Fruit fly (Drosophila melanogaster) whole organism, embryonic: ENCODE results near the gene Kr-h2.
A peak's percentile ranks its signal among the peaks of the same experiment; 100 is the strongest.

Experiments used
- Atf6 ChIP-seq: fragments of 200-800 bp; sonication (Bioruptor generic); IDR thresholded peaks from 2 replicates; pipeline ENCODE4 v1.3.6; 2022; ENCODE audit warnings: missing biosample characterization, missing genetic modification characterization
- BtbVII ChIP-seq: fragments of 200-800 bp; sonication (Bioruptor generic); optimal IDR thresholded peaks from 3 replicates; lab custom pipeline; 2017; ENCODE audit warnings: missing biosample characterization, mild to moderate bottlenecking, missing genetic modification characterization
- C15 ChIP-seq: fragments of 200-800 bp; sonication (Bioruptor generic); IDR thresholded peaks from 3 replicates; pipeline ENCODE4 v1.3.6; 2022; ENCODE audit warnings: missing biosample characterization, missing genetic modification characterization
- CG10431 ChIP-seq: fragments of 200-800 bp; sonication (Bioruptor generic); optimal IDR thresholded peaks from 3 replicates; lab custom pipeline; 2018; ENCODE audit warnings: missing biosample characterization, mild to moderate bottlenecking, missing genetic modification characterization
- CG10979 ChIP-seq: fragments of 200-800 bp; sonication (Bioruptor generic); optimal IDR thresholded peaks from 2 replicates; lab custom pipeline; 2018; ENCODE audit warnings: missing biosample characterization, mild to moderate bottlenecking, missing genetic modification characterization, moderate library complexity
- CG11723 ChIP-seq: fragments of 200-800 bp; sonication (Bioruptor generic); optimal IDR thresholded peaks from 2 replicates; lab custom pipeline; 2017; ENCODE audit warnings: missing biosample characterization, mild to moderate bottlenecking, missing genetic modification characterization
- CG12071 ChIP-seq: fragments of 200-800 bp; sonication (Bioruptor generic); optimal IDR thresholded peaks from 3 replicates; lab custom pipeline; 2018; ENCODE audit warnings: missing biosample characterization, mild to moderate bottlenecking, missing genetic modification characterization
- CG12391 ChIP-seq: fragments of 200-800 bp; sonication (Bioruptor generic); optimal IDR thresholded peaks from 3 replicates; lab custom pipeline; 2018; ENCODE audit warnings: missing biosample characterization, mild to moderate bottlenecking, missing genetic modification characterization, moderate library complexity
- CG13287 ChIP-seq: fragments of 200-800 bp; sonication (Bioruptor generic); IDR thresholded peaks from 2 replicates; pipeline ENCODE4 v1.3.6; 2022; ENCODE audit warnings: missing biosample characterization, missing genetic modification characterization; ENCODE audit not compliant: partially characterized antibody
- CG17568 ChIP-seq: fragments of 200-800 bp; sonication (Bioruptor generic); optimal IDR thresholded peaks from 2 replicates; lab custom pipeline; 2018; ENCODE audit warnings: missing biosample characterization, mild to moderate bottlenecking, missing genetic modification characterization, moderate library complexity
- CG18619 ChIP-seq: fragments of 200-800 bp; sonication (Bioruptor generic); optimal IDR thresholded peaks from 3 replicates; lab custom pipeline; 2017; ENCODE audit warnings: missing biosample characterization, mild to moderate bottlenecking, missing genetic modification characterization
- CG2712 ChIP-seq: fragments of 200-800 bp; optimal IDR thresholded peaks from 3 replicates; lab custom pipeline; 2019; ENCODE audit warnings: missing biosample characterization, mild to moderate bottlenecking, missing genetic modification characterization, moderate library complexity
- CG33213 ChIP-seq: fragments of 200-800 bp; sonication (Bioruptor generic); optimal IDR thresholded peaks from 3 replicates; lab custom pipeline; 2016; ENCODE audit warnings: missing biosample characterization, missing genetic modification characterization
- CG3726 ChIP-seq: fragments of 200-800 bp; sonication (Bioruptor generic); IDR thresholded peaks from 3 replicates; pipeline ENCODE4, ENCODE4 v1.3.6; 2022; ENCODE audit warnings: missing biosample characterization, missing genetic modification characterization
- CG43689 ChIP-seq: fragments of 200-800 bp; sonication (Bioruptor generic); IDR thresholded peaks from 2 replicates; pipeline ENCODE4 v1.3.6; 2022; ENCODE audit warnings: missing biosample characterization, missing genetic modification characterization
- CG6813 ChIP-seq: fragments of 200-800 bp; sonication (Bioruptor generic); optimal IDR thresholded peaks from 2 replicates; lab custom pipeline; 2017; ENCODE audit warnings: missing biosample characterization, missing genetic modification characterization, mild to moderate bottlenecking, moderate library complexity, missing genetic modification reagents
- Chrac-16 ChIP-seq: fragments of 200-800 bp; sonication (Bioruptor generic); optimal IDR thresholded peaks from 3 replicates; lab custom pipeline; 2016; ENCODE audit warnings: missing biosample characterization, missing genetic modification characterization
- Dip2 ChIP-seq: fragments of 200-800 bp; sonication (Bioruptor generic); IDR thresholded peaks from 2 replicates; pipeline ENCODE4 v1.3.6; 2022; ENCODE audit warnings: missing biosample characterization, missing genetic modification characterization
- Doc3 ChIP-seq: fragments of 200-800 bp; sonication (Bioruptor generic); IDR thresholded peaks from 3 replicates; pipeline ENCODE4 v1.3.6; 2022; ENCODE audit warnings: missing biosample characterization, missing genetic modification characterization; ENCODE audit not compliant: partially characterized antibody
- E2f2 ChIP-seq: fragments of 200-800 bp; sonication (Bioruptor generic); IDR thresholded peaks from 2 replicates; pipeline ENCODE4 v1.3.6; 2022; ENCODE audit warnings: missing biosample characterization, missing genetic modification characterization
- H2.0 ChIP-seq: fragments of 200-800 bp; sonication (Bioruptor generic); IDR thresholded peaks from 2 replicates; pipeline ENCODE4 v1.3.6; 2022; ENCODE audit warnings: missing biosample characterization, missing genetic modification characterization
- Hey ChIP-seq: fragments of 200-800 bp; sonication (Bioruptor generic); optimal IDR thresholded peaks from 3 replicates; lab custom pipeline; 2018; ENCODE audit warnings: missing biosample characterization, mild to moderate bottlenecking, missing genetic modification characterization
- HmgZ ChIP-seq: fragments of 200-800 bp; sonication (Bioruptor generic); optimal IDR thresholded peaks from 2 replicates; lab custom pipeline; 2018; ENCODE audit warnings: missing biosample characterization, mild to moderate bottlenecking, missing genetic modification characterization
- Hr3 ChIP-seq: fragments of 200-800 bp; sonication (Bioruptor generic); optimal IDR thresholded peaks from 3 replicates; lab custom pipeline; 2016; ENCODE audit warnings: missing biosample characterization, missing genetic modification characterization
- Hr51 ChIP-seq, 2 experiments: fragments of 200-800 bp; sonication (Bioruptor generic); optimal IDR thresholded peaks; 2 replicates in 1 of 2; 3 replicates in 1 of 2; lab custom pipeline; 2016 to 2018; ENCODE audit warnings: missing biosample characterization in 2 of 2, missing genetic modification characterization in 2 of 2, mild to moderate bottlenecking in 1 of 2, moderate library complexity in 1 of 2
- Hsf ChIP-seq: fragments of 200-800 bp; sonication (Bioruptor generic); optimal IDR thresholded peaks from 3 replicates; lab custom pipeline; 2016; ENCODE audit warnings: missing biosample characterization, missing genetic modification characterization
- Lhr ChIP-seq: fragments of 200-800 bp; sonication (Bioruptor generic); optimal IDR thresholded peaks from 3 replicates; lab custom pipeline; 2017; ENCODE audit warnings: mild to moderate bottlenecking, missing biosample characterization, missing genetic modification reagents, missing genetic modification characterization
- Med ChIP-seq: fragments of 200-800 bp; sonication (Bioruptor generic); peaks from one replicate; lab custom pipeline; 2016; ENCODE audit warnings: missing biosample characterization, missing genetic modification characterization, mild to moderate bottlenecking, inconsistent platforms, moderate library complexity
- NC2α ChIP-seq: fragments of 200-800 bp; sonication (Bioruptor generic); optimal IDR thresholded peaks from 2 replicates; lab custom pipeline; 2016; ENCODE audit warnings: missing biosample characterization, missing genetic modification characterization
- Six4 ChIP-seq: fragments of 200-800 bp; sonication (Bioruptor generic); optimal IDR thresholded peaks from 2 replicates; lab custom pipeline; 2016; ENCODE audit warnings: missing biosample characterization, missing genetic modification characterization
- Stat92E ChIP-seq, 3 experiments: fragments of >200 bp in 2 of 3; fragments of 200-800 bp in 1 of 3; sonication (Bioruptor generic) in 1 of 3; optimal IDR thresholded peaks; 2 replicates each; lab custom pipeline; 2017 to 2019; ENCODE audit warnings: missing biosample characterization in 3 of 3, missing genetic modification characterization in 3 of 3, mild to moderate bottlenecking in 1 of 3, moderate library complexity in 1 of 3
- az2 ChIP-seq: fragments of 200-800 bp; sonication (Bioruptor generic); optimal IDR thresholded peaks from 3 replicates; lab custom pipeline; 2016; ENCODE audit warnings: missing biosample characterization, missing genetic modification characterization
- bsh ChIP-seq, 2 experiments: fragments of 200-800 bp; sonication (Bioruptor generic); optimal IDR thresholded peaks; 2 replicates each; lab custom pipeline; 2017 to 2018; ENCODE audit warnings: mild to moderate bottlenecking in 2 of 2, missing biosample characterization in 2 of 2, missing genetic modification characterization in 2 of 2, moderate library complexity in 1 of 2
- dimm ChIP-seq: fragments of 200-800 bp; sonication (Bioruptor generic); IDR thresholded peaks from 2 replicates; pipeline ENCODE4 v1.3.6; 2022; ENCODE audit warnings: missing biosample characterization, missing genetic modification characterization
- dm ChIP-seq: fragments of 200-800 bp; sonication (Bioruptor generic); optimal IDR thresholded peaks from 3 replicates; lab custom pipeline; 2016; ENCODE audit warnings: missing biosample characterization, missing genetic modification characterization
- fd96Cb ChIP-seq: fragments of 200-800 bp; sonication (Bioruptor generic); optimal IDR thresholded peaks from 2 replicates; lab custom pipeline; 2018; ENCODE audit warnings: missing biosample characterization, mild to moderate bottlenecking, missing genetic modification characterization, moderate library complexity
- gcm2 ChIP-seq: fragments of 200-800 bp; sonication (Bioruptor generic); optimal IDR thresholded peaks from 2 replicates; lab custom pipeline; 2016; ENCODE audit warnings: missing biosample characterization, missing genetic modification characterization
- gt ChIP-seq: fragments of 200-800 bp; sonication (Bioruptor generic); IDR thresholded peaks from 2 replicates; pipeline ENCODE4 v1.3.6; 2022; ENCODE audit warnings: missing biosample characterization, missing genetic modification characterization
- lola ChIP-seq, 3 experiments: fragments of >200 bp in 2 of 3; fragments of 200-800 bp in 1 of 3; sonication (Bioruptor generic) in 1 of 3; optimal IDR thresholded peaks; 2 replicates each; lab custom pipeline; 2017 to 2019; ENCODE audit warnings: missing biosample characterization in 3 of 3, missing genetic modification characterization in 3 of 3, mild to moderate bottlenecking in 1 of 3, moderate library complexity in 1 of 3
- maf-S ChIP-seq: fragments of 200-800 bp; sonication (Bioruptor generic); optimal IDR thresholded peaks from 2 replicates; lab custom pipeline; 2016; ENCODE audit warnings: missing biosample characterization, missing genetic modification characterization
- oc ChIP-seq: fragments of 200-800 bp; sonication (Bioruptor generic); optimal IDR thresholded peaks from 2 replicates; lab custom pipeline; 2018; ENCODE audit warnings: missing biosample characterization, mild to moderate bottlenecking, missing genetic modification characterization, moderate library complexity
- peb ChIP-seq: fragments of 200-800 bp; sonication (Bioruptor generic); IDR thresholded peaks from 2 replicates; pipeline ENCODE4 v1.3.6; 2022; ENCODE audit warnings: missing biosample characterization, missing genetic modification characterization
- pros ChIP-seq: fragments of 200-800 bp; sonication (Bioruptor generic); optimal IDR thresholded peaks from 3 replicates; lab custom pipeline; 2019; ENCODE audit warnings: missing biosample characterization, mild to moderate bottlenecking, missing genetic modification characterization, moderate library complexity
- scrt ChIP-seq: fragments of 200-800 bp; sonication (Bioruptor generic); optimal IDR thresholded peaks from 2 replicates; lab custom pipeline; 2018; ENCODE audit warnings: missing biosample characterization, mild to moderate bottlenecking, missing genetic modification characterization, moderate library complexity
- shn ChIP-seq: fragments of 200-800 bp; sonication (Bioruptor generic); optimal IDR thresholded peaks from 3 replicates; lab custom pipeline; 2016; ENCODE audit warnings: missing biosample characterization, missing genetic modification characterization
- sug ChIP-seq: fragments of 200-800 bp; optimal IDR thresholded peaks from 2 replicates; lab custom pipeline; 2019; ENCODE audit warnings: missing biosample characterization, mild to moderate bottlenecking, missing genetic modification characterization, moderate library complexity
- vfl ChIP-seq: fragments of 200-800 bp; sonication (Bioruptor generic); optimal IDR thresholded peaks from 2 replicates; lab custom pipeline; 2016; ENCODE audit warnings: missing biosample characterization, missing genetic modification characterization
- vvl ChIP-seq: fragments of 200-800 bp; sonication (Bioruptor generic); IDR thresholded peaks from 2 replicates; pipeline ENCODE4 v1.3.6; 2022; ENCODE audit warnings: missing biosample characterization, missing genetic modification characterization

Kr-h2 gene

DNA sequence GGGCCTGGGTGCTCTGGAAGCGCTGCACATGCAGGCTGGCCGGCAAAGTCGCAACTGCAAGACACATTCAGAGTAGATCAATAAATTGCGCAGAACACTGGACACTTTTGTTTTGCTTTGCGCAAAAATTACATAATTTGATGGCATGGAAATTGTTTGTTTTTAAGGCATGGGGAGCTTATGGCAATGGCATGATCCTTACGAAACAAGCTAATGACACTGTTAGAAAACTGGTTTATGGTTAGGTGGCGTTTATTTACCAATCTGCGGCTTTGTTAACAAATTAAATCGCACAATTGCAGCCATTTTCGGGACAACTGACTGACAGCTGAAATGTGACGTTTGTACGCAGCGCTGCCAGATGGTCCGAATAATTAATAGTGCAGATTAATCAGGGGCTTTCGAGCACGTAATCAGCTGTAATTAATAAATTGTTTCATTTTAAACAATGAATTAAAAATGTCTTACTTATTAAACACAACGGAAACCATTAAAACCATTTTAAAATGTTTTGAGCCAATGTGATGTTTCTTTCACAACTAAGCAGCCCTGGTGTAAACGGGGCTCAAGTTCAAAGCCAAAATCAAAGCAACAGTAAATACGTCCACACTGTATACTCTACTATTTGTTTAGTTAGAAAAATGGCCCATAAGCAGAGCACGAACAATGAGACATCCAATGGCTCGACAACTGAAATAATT lies 8.3 kb upstream of the Kr-h2 start, which contains the start of the genes ND-51 and CG13994 (continued):
- peak; percentile 84 for TF ChIP-seq az2 (GFP tag; lab: Kevin White, UChicago)
- peak; percentile 68; the same call in 1 of the 3 replicates for TF ChIP-seq C15 (GFP tag; lab: Robert Waterston, UW)
- no peak for TF ChIP-seq Dip2 (GFP tag; lab: Robert Waterston, UW)
- TF ChIP-seq CG33213 (GFP tag; lab: Kevin White, UChicago) = peak; percentile 77
- peak; percentile 76 for TF ChIP-seq CG10979 (tag; lab: Kevin White, UChicago)
- no peak for TF ChIP-seq gt (GFP tag; lab: Robert Waterston, UW)
- TF ChIP-seq CG13287 (GFP tag; lab: Robert Waterston, UW) = peak; percentile 52; the same call in 1 of the 2 replicates
- TF ChIP-seq dm (GFP tag; lab: Kevin White, UChicago) = peak; percentile 70
- peak; percentile 64; the same call in 1 of the 2 replicates for TF ChIP-seq E2f2 (GFP tag; lab: Robert Waterston, UW)
- TF ChIP-seq oc (tag; lab: Kevin White, UChicago) = peak; percentile 78
- peak; percentile 98 for TF ChIP-seq Med
- TF ChIP-seq lola (GFP tag; optimal IDR thresholded peaks at IDR 0.05; lab: Kevin White, UChicago) = peak in 1 of 3 experiments; percentile 79
- peak; percentile 78 for TF ChIP-seq Six4 (GFP tag; lab: Kevin White, UChicago)
- TF ChIP-seq vvl (GFP tag; lab: Robert Waterston, UW) = peak; percentile 89
- TF ChIP-seq CG43689 (GFP tag; lab: Robert Waterston, UW) = no peak
- peak; percentile 2 for TF ChIP-seq gcm2
- peak; percentile 76 for TF ChIP-seq shn
- peak; percentile 78 for TF ChIP-seq Hr3 (GFP tag; lab: Kevin White, UChicago)
- TF ChIP-seq vfl (GFP tag; lab: Kevin White, UChicago) = peak; percentile 69
- TF ChIP-seq pros (GFP tag; lab: Kevin White, UChicago) = no peak
- peak; percentile 86 for TF ChIP-seq sug
- peak; percentile 47 for TF ChIP-seq CG6813 (GFP tag; lab: Kevin White, UChicago)
- TF ChIP-seq H2.0 (GFP tag; lab: Robert Waterston, UW) = peak; percentile 73
- peak; percentile 55 for TF ChIP-seq NC2α (GFP tag; lab: Kevin White, UChicago)
- peak; percentile 83 for TF ChIP-seq maf-S (GFP tag; lab: Kevin White, UChicago)
- TF ChIP-seq peb (GFP tag; lab: Robert Waterston, UW) = peak; percentile 63
- TF ChIP-seq dimm (GFP tag; lab: Robert Waterston, UW) = peak; percentile 55; the same call in 1 of the 2 replicates
- peak; percentile 46 for TF ChIP-seq CG12071 (GFP tag; lab: Kevin White, UChicago)
- no peak for TF ChIP-seq CG3726 (GFP tag; lab: Robert Waterston, UW)
- TF ChIP-seq CG11723 (GFP tag; lab: Kevin White, UChicago) = peak; percentile 75
- peak; percentile 70 for TF ChIP-seq scrt (GFP tag; lab: Kevin White, UChicago)
- peak; percentile 93 for TF ChIP-seq HmgZ (tag; lab: Kevin White, UChicago)
- peak; percentile 55 for TF ChIP-seq BtbVII (GFP tag; lab: Kevin White, UChicago)
- TF ChIP-seq Atf6 (GFP tag; lab: Robert Waterston, UW) = peak; percentile 76
- peak in 1 of 3 experiments; percentile 34 for TF ChIP-seq Stat92E (GFP tag; optimal IDR thresholded peaks at IDR 0.05; lab: Kevin White, UChicago)
- peak; percentile 79 for TF ChIP-seq fd96Cb (tag; lab: Kevin White, UChicago)
- peak; percentile 61 for TF ChIP-seq CG18619
- TF ChIP-seq Hr51 (GFP tag; optimal IDR thresholded peaks at IDR 0.05; lab: Kevin White, UChicago) = peak; percentile 85
- TF ChIP-seq Chrac-16 = peak; percentile 72
- no peak for TF ChIP-seq Doc3 (GFP tag; lab: Robert Waterston, UW)
- peak; percentile 57 for TF ChIP-seq Lhr (GFP tag; lab: Kevin White, UChicago)
- no peak for TF ChIP-seq CG10431 (GFP tag; lab: Kevin White, UChicago)
- peak; percentile 49 for TF ChIP-seq Hey
- no peak for TF ChIP-seq CG17568 (GFP tag; lab: Kevin White, UChicago)
- TF ChIP-seq bsh (GFP tag; optimal IDR thresholded peaks at IDR 0.05; lab: Kevin White, UChicago) = peak; percentile 5 to 82
- peak; percentile 83 for TF ChIP-seq CG12391
- TF ChIP-seq CG2712 (tag; lab: Kevin White, UChicago) = peak; percentile 89
- peak; percentile 91 for TF ChIP-seq Hsf (GFP tag; lab: Kevin White, UChicago)
